Worm (Caenorhabditis elegans) whole organism, mixed stage, embryonic: ENCODE results near the gene unc-82.

Source experiments
- blmp-1 ChIP-seq: fragments of 150-350 bp; optimal IDR thresholded peaks from 2 replicates; lab custom pipeline; 2014; ENCODE audit warnings: missing biosample characterization, missing genetic modification characterization
- ces-1 ChIP-seq: fragments of 150-350 bp; optimal IDR thresholded peaks from 2 replicates; lab custom pipeline; 2014; ENCODE audit warnings: missing biosample characterization, missing genetic modification reagents, missing genetic modification characterization
- cnd-1 ChIP-seq: fragments of 200-800 bp; sonication (Bioruptor generic); optimal IDR thresholded peaks from 2 replicates; lab custom pipeline; 2018; ENCODE audit warnings: mild to moderate bottlenecking, missing genetic modification characterization, missing compliant biosample characterization
- elt-1 ChIP-seq: sonication (generic microtip); optimal IDR thresholded peaks from 2 replicates; lab custom pipeline; 2017; ENCODE audit warnings: missing genetic modification characterization, mild to moderate bottlenecking, missing compliant biosample characterization, antibody characterized with exemption, moderate library complexity, borderline replicate concordance; ENCODE audit not compliant: insufficient read depth
- elt-3 ChIP-seq: fragments of 150-350 bp; optimal IDR thresholded peaks from 2 replicates; lab custom pipeline; 2014; ENCODE audit warnings: missing biosample characterization, missing genetic modification characterization
- mep-1 ChIP-seq: fragments of 150-350 bp; optimal IDR thresholded peaks from 2 replicates; lab custom pipeline; 2017; ENCODE audit warnings: missing biosample characterization, missing genetic modification reagents, missing genetic modification characterization, inconsistent platforms
- nhr-237 ChIP-seq: fragments of 150-350 bp; optimal IDR thresholded peaks from 2 replicates; lab custom pipeline; 2014; ENCODE audit warnings: missing biosample characterization, missing genetic modification characterization
- snpc-4 ChIP-seq: fragments of 150-350 bp; optimal IDR thresholded peaks from 2 replicates; lab custom pipeline; 2014; ENCODE audit warnings: missing biosample characterization, missing genetic modification characterization
- sptf-1 ChIP-seq: sonication (generic microtip); optimal IDR thresholded peaks from 2 replicates; lab custom pipeline; 2017; ENCODE audit warnings: mild to moderate bottlenecking, missing genetic modification characterization, moderate library complexity, missing compliant biosample characterization
- unc-62 ChIP-seq: fragments of 150-350 bp; optimal IDR thresholded peaks from 2 replicates; lab custom pipeline; 2014; ENCODE audit warnings: missing biosample characterization, missing genetic modification reagents, missing genetic modification characterization
- ztf-11 ChIP-seq: fragments of 150-350 bp; optimal IDR thresholded peaks from 2 replicates; lab custom pipeline; 2014; ENCODE audit warnings: missing biosample characterization, missing genetic modification characterization

DNA sequence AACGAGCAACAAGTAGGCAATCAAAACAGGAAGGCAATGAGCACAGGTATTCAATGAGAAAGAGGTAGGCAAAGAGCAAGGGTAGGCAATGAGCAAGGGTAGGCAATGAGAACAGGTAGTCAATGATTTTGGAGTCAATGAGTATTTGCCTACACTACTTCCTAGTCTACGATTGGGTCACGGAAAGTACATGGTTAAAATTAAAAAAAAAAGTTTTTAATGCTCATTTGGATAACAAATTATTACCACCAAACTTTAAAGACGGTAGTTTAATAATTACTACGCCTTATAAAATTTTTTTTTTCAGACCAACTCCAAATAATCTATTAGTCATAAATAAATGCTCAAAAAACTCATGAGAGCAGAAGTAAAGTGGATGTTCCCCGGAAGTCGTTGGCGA lies 42.5 kb upstream of the unc-82 start, which contains the start of gene ptp-8:
- TF ChIP-seq sptf-1 (no peak), mep-1 (tag; lab: Kevin White, UChicago) (no peak), elt-3 (tag; lab: Kevin White, UChicago) (no peak), nhr-237 (tag; lab: Kevin White, UChicago) (no peak), elt-1 (tag; lab: Kevin White, UChicago) (no peak), cnd-1 (tag; lab: Kevin White, UChicago) (no peak), blmp-1 (no peak), snpc-4 (no peak), unc-62 (GFP tag; lab: Kevin White, UChicago) (no peak), ces-1 (GFP tag; lab: Kevin White, UChicago) (no peak), ztf-11 (no peak)
